Fruit fly (Drosophila melanogaster): Measurements from ENCODE around the gene CG13282.

CG13282 gene

dm6 chr2L:16815989-16816749, 18.1 kb downstream of the CG13282 start, which contains the start of gene mdy (continued):
- TF ChIP-seq tgo (GFP tag; IDR thresholded peaks at IDR 0.05) (peak; percentile 53), CG14667 (GFP tag; IDR thresholded peaks at IDR 0.05) (no peak; the same call in 1 of the 2 replicates), Doc2 (GFP tag; IDR thresholded peaks at IDR 0.05) (no peak), CG31365 (tag; optimal IDR thresholded peaks at IDR 0.05) (no peak), CG9876 (GFP tag; optimal IDR thresholded peaks at IDR 0.05) (peak; percentile 26), Dek (tag; optimal IDR thresholded peaks at IDR 0.05) (peak; percentile 54), Side (GFP tag; optimal IDR thresholded peaks at IDR 0.05) (peak; percentile 5), CG2199 (GFP tag; IDR thresholded peaks at IDR 0.05) (0 out of 3 replicates have a peak, but pooled peaks have one; percentile 61), CG3065 (GFP tag; optimal IDR thresholded peaks at IDR 0.05) (peak; percentile 4), Nf-YA (GFP tag; IDR thresholded peaks at IDR 0.05) (peak; percentile 55; the same call in 1 of the 2 replicates), sens-2 (GFP tag; IDR thresholded peaks at IDR 0.05) (no peak), CG2678 (tag; optimal IDR thresholded peaks at IDR 0.05) (no peak), HmgD (GFP tag; optimal IDR thresholded peaks at IDR 0.05) (no peak), CG7357 (GFP tag; IDR thresholded peaks at IDR 0.05) (no peak), Pdp1 (GFP tag; optimal IDR thresholded peaks at IDR 0.05) (peak; percentile 46 to 58), CG6254 (GFP tag; optimal IDR thresholded peaks at IDR 0.05) (no peak), CG33557 (GFP tag; optimal IDR thresholded peaks at IDR 0.05) (peak; percentile 45), CG11560 (tag; IDR thresholded peaks at IDR 0.05) (no peak), gt (GFP tag; IDR thresholded peaks at IDR 0.05) (no peak), CG16815 (GFP tag; optimal IDR thresholded peaks at IDR 0.05) (no peak), CG7745 (tag; optimal IDR thresholded peaks at IDR 0.05) (no peak), pros (GFP tag; optimal IDR thresholded peaks at IDR 0.05) (no peak), CG32767 (GFP tag; IDR thresholded peaks at IDR 0.05) (no peak; the same call in 1 of the 2 replicates), CG17361 (GFP tag; IDR thresholded peaks at IDR 0.05) (peak; percentile 70; the same call in 2 of the 3 replicates), CG6654 (GFP tag; optimal IDR thresholded peaks at IDR 0.05) (no peak), CG18011 (GFP tag; optimal IDR thresholded peaks at IDR 0.05) (peak; percentile 52), CG8478 (optimal IDR thresholded peaks at IDR 0.05) (no peak), CG8281 (tag; optimal IDR thresholded peaks at IDR 0.05) (peak; percentile 10), CG10565 (GFP tag; optimal IDR thresholded peaks at IDR 0.05) (no peak), Spps (tag; optimal IDR thresholded peaks at IDR 0.05) (no peak), CG3407 (GFP tag; optimal IDR thresholded peaks at IDR 0.05) (no peak), Ets97D (GFP tag; optimal IDR thresholded peaks at IDR 0.05) (peak; percentile 45), CG34422 (GFP tag; IDR thresholded peaks at IDR 0.05) (peak; percentile 15; the same call in 2 of the 3 replicates), Max (GFP tag; optimal IDR thresholded peaks at IDR 0.05) (peak; percentile 65), Oli (tag; optimal IDR thresholded peaks at IDR 0.05) (peak; percentile 60), CG12299 (tag; optimal IDR thresholded peaks at IDR 0.05) (peak; percentile 37), CG1529 (GFP tag; optimal IDR thresholded peaks at IDR 0.05) (no peak), CG17829 (tag; optimal IDR thresholded peaks at IDR 0.05) (peak; percentile 48), ERR (GFP tag; optimal IDR thresholded peaks at IDR 0.05) (no peak), D19A (tag; optimal IDR thresholded peaks at IDR 0.05) (peak; percentile 37), Neu2 (GFP tag; optimal IDR thresholded peaks at IDR 0.05; ENCODE audit: borderline replicate concordance) (no peak), sug (tag; optimal IDR thresholded peaks at IDR 0.05) (peak; percentile 29), dmrt99B (tag; optimal IDR thresholded peaks at IDR 0.05) (peak; percentile 42), dysf (GFP tag; IDR thresholded peaks at IDR 0.05) (peak; percentile 55; the same call in 2 of the 3 replicates), wor (GFP tag; IDR thresholded peaks at IDR 0.05) (no peak; the same call in 1 of the 2 replicates), CG5245 (GFP tag; optimal IDR thresholded peaks at IDR 0.05) (peak; percentile 32), gcm (GFP tag; optimal IDR thresholded peaks at IDR 0.05) (peak; percentile 14), CG11723 (GFP tag; optimal IDR thresholded peaks at IDR 0.05) (no peak), dmrt11E (tag; optimal IDR thresholded peaks at IDR 0.05) (peak; percentile 52), Sin3A (optimal IDR thresholded peaks at IDR 0.05) (no peak)
